Fruit fly (Drosophila melanogaster) whole organism, embryonic: ENCODE data around the gene Shc.

Experiments used
- Adf1 ChIP-seq: fragments of 200-800 bp; sonication (Bioruptor generic); IDR thresholded peaks from 2 replicates; pipeline ENCODE4 v1.3.6; 2022; ENCODE audit warnings: missing biosample characterization, missing genetic modification characterization
- Atf3 ChIP-seq: fragments of 200-800 bp; sonication (Bioruptor generic); optimal IDR thresholded peaks from 3 replicates; lab custom pipeline; 2016; ENCODE audit warnings: missing biosample characterization, missing genetic modification characterization
- CG10959 ChIP-seq: fragments of 200-800 bp; sonication (Bioruptor generic); IDR thresholded peaks from 2 replicates; pipeline ENCODE4 v1.3.6; 2022; ENCODE audit warnings: missing biosample characterization, missing genetic modification characterization
- CG11093 ChIP-seq: fragments of 200-800 bp; sonication (Bioruptor generic); IDR thresholded peaks from 3 replicates; pipeline ENCODE4 v1.3.6; 2022; ENCODE audit warnings: missing biosample characterization, missing genetic modification characterization
- CG11695 ChIP-seq: fragments of 200-800 bp; sonication (Bioruptor generic); IDR thresholded peaks from 3 replicates; pipeline ENCODE4 v1.3.6; 2022; ENCODE audit warnings: missing biosample characterization, missing genetic modification characterization
- CG12071 ChIP-seq: fragments of 200-800 bp; sonication (Bioruptor generic); optimal IDR thresholded peaks from 3 replicates; lab custom pipeline; 2018; ENCODE audit warnings: missing biosample characterization, mild to moderate bottlenecking, missing genetic modification characterization
- CG12104 ChIP-seq: fragments of 200-800 bp; sonication (Bioruptor generic); optimal IDR thresholded peaks from 3 replicates; lab custom pipeline; 2016; ENCODE audit warnings: missing biosample characterization, missing genetic modification characterization
- CG12236 ChIP-seq: fragments of 200-800 bp; sonication (Bioruptor generic); optimal IDR thresholded peaks from 2 replicates; lab custom pipeline; 2016; ENCODE audit warnings: missing biosample characterization, missing genetic modification characterization
- CG13424 ChIP-seq: fragments of 200-800 bp; sonication (Bioruptor generic); optimal IDR thresholded peaks from 2 replicates; lab custom pipeline; 2019; ENCODE audit warnings: missing biosample characterization, mild to moderate bottlenecking, missing genetic modification characterization, moderate library complexity
- CG14860 ChIP-seq: fragments of 200-800 bp; sonication (Bioruptor generic); IDR thresholded peaks from 3 replicates; pipeline ENCODE4 v1.3.6; 2022; ENCODE audit warnings: missing biosample characterization, missing genetic modification characterization; ENCODE audit not compliant: partially characterized antibody
- CG17186 ChIP-seq: fragments of 200-800 bp; sonication (Bioruptor generic); optimal IDR thresholded peaks from 3 replicates; lab custom pipeline; 2017; ENCODE audit warnings: missing biosample characterization, missing genetic modification reagents, missing genetic modification characterization
- CG17328 ChIP-seq: fragments of 200-800 bp; sonication (Bioruptor generic); IDR thresholded peaks from 2 replicates; pipeline ENCODE4 v1.3.6; 2022; ENCODE audit warnings: missing biosample characterization, missing genetic modification characterization
- CG18599 ChIP-seq: fragments of 200-800 bp; sonication (Bioruptor generic); optimal IDR thresholded peaks from 3 replicates; lab custom pipeline; 2017; ENCODE audit warnings: missing biosample characterization, missing genetic modification characterization, mild to moderate bottlenecking, moderate library complexity, missing genetic modification reagents
- CG4854 ChIP-seq: fragments of 200-800 bp; sonication (Bioruptor generic); optimal IDR thresholded peaks from 2 replicates; lab custom pipeline; 2016; ENCODE audit warnings: missing biosample characterization, missing genetic modification characterization, inconsistent platforms
- CG6654 ChIP-seq: fragments of 200-800 bp; sonication (Bioruptor generic); optimal IDR thresholded peaks from 2 replicates; lab custom pipeline; 2017; ENCODE audit warnings: missing biosample characterization, mild to moderate bottlenecking, missing genetic modification characterization
- CG7963 ChIP-seq: fragments of 200-800 bp; sonication (Bioruptor generic); IDR thresholded peaks from 3 replicates; pipeline ENCODE4 v1.3.6; 2022; ENCODE audit warnings: missing biosample characterization, missing genetic modification characterization; ENCODE audit not compliant: partially characterized antibody
- CG9727 ChIP-seq: fragments of 200-800 bp; sonication (Bioruptor generic); optimal IDR thresholded peaks from 3 replicates; lab custom pipeline; 2017; ENCODE audit warnings: missing biosample characterization, mild to moderate bottlenecking, missing genetic modification characterization
- Dek ChIP-seq: fragments of 200-800 bp; sonication (Bioruptor generic); optimal IDR thresholded peaks from 3 replicates; lab custom pipeline; 2019; ENCODE audit warnings: missing biosample characterization, mild to moderate bottlenecking, missing genetic modification characterization, moderate library complexity
- GATAe ChIP-seq: fragments of 200-800 bp; sonication (Bioruptor generic); conservative IDR thresholded peaks from 2 replicates; pipeline ENCODE4 v1.3.6; 2022; ENCODE audit warnings: missing biosample characterization, missing genetic modification characterization
- HLH3B ChIP-seq: fragments of 200-800 bp; sonication (Bioruptor generic); IDR thresholded peaks from 2 replicates; pipeline ENCODE4 v1.3.6; 2022; ENCODE audit warnings: missing biosample characterization, missing genetic modification characterization
- HmgZ ChIP-seq: fragments of 200-800 bp; sonication (Bioruptor generic); optimal IDR thresholded peaks from 2 replicates; lab custom pipeline; 2018; ENCODE audit warnings: missing biosample characterization, mild to moderate bottlenecking, missing genetic modification characterization
- Med ChIP-seq: fragments of 200-800 bp; sonication (Bioruptor generic); peaks from one replicate; lab custom pipeline; 2016; ENCODE audit warnings: missing biosample characterization, missing genetic modification characterization, mild to moderate bottlenecking, inconsistent platforms, moderate library complexity
- Opbp ChIP-seq: fragments of 200-800 bp; sonication (Bioruptor generic); IDR thresholded peaks from 3 replicates; pipeline ENCODE4 v1.3.6; 2022; ENCODE audit warnings: missing biosample characterization, missing genetic modification characterization; ENCODE audit not compliant: partially characterized antibody
- Side ChIP-seq: fragments of 200-800 bp; sonication (Bioruptor generic); optimal IDR thresholded peaks from 2 replicates; lab custom pipeline; 2016; ENCODE audit warnings: missing biosample characterization, missing genetic modification characterization
- Ssrp ChIP-seq: fragments of 200-800 bp; sonication (Bioruptor generic); optimal IDR thresholded peaks from 2 replicates; lab custom pipeline; 2018; ENCODE audit warnings: missing biosample characterization, mild to moderate bottlenecking, missing genetic modification characterization, moderate library complexity
- Tbp ChIP-seq: fragments of >200 bp; optimal IDR thresholded peaks from 2 replicates; lab custom pipeline; 2018; ENCODE audit warnings: missing biosample characterization, missing genetic modification characterization
- YL-1 ChIP-seq: fragments of 200-800 bp; sonication (Bioruptor generic); optimal IDR thresholded peaks from 3 replicates; lab custom pipeline; 2017; ENCODE audit warnings: missing biosample characterization, mild to moderate bottlenecking, missing genetic modification characterization
- bcd ChIP-seq: fragments of 200-800 bp; sonication (Bioruptor generic); optimal IDR thresholded peaks from 2 replicates; lab custom pipeline; 2017; ENCODE audit warnings: missing biosample characterization, mild to moderate bottlenecking, missing genetic modification characterization
- corto ChIP-seq: fragments of 200-800 bp; sonication (Bioruptor generic); optimal IDR thresholded peaks from 2 replicates; lab custom pipeline; 2016; ENCODE audit warnings: missing biosample characterization, mild to moderate bottlenecking, missing genetic modification characterization, moderate library complexity
- crol ChIP-seq: fragments of 200-800 bp; sonication (Bioruptor generic); IDR thresholded peaks from 2 replicates; pipeline ENCODE4 v1.3.6; 2022; ENCODE audit warnings: missing biosample characterization, missing genetic modification characterization
- crp ChIP-seq, 2 experiments: fragments of 200-800 bp; sonication (Bioruptor generic); optimal IDR thresholded peaks; 2 replicates in 1 of 2; 3 replicates in 1 of 2; lab custom pipeline; 2017; ENCODE audit warnings: missing biosample characterization in 2 of 2, missing genetic modification characterization in 2 of 2, mild to moderate bottlenecking in 1 of 2, moderate library complexity in 1 of 2
- cwo ChIP-seq: fragments of 200-800 bp; sonication (Bioruptor generic); optimal IDR thresholded peaks from 3 replicates; lab custom pipeline; 2017; ENCODE audit warnings: missing biosample characterization, missing genetic modification characterization, mild to moderate bottlenecking, moderate library complexity, missing genetic modification reagents
- danr ChIP-seq: fragments of 200-800 bp; sonication (Bioruptor generic); IDR thresholded peaks from 2 replicates; pipeline ENCODE4 v1.3.6; 2022; ENCODE audit warnings: missing biosample characterization, missing genetic modification characterization
- dmrt11E ChIP-seq: fragments of 200-800 bp; sonication (Bioruptor generic); optimal IDR thresholded peaks from 3 replicates; lab custom pipeline; 2018; ENCODE audit warnings: missing biosample characterization, mild to moderate bottlenecking, missing genetic modification characterization, moderate library complexity
- dmrt99B ChIP-seq: fragments of 200-800 bp; sonication (Bioruptor generic); optimal IDR thresholded peaks from 2 replicates; lab custom pipeline; 2018; ENCODE audit warnings: missing biosample characterization, mild to moderate bottlenecking, missing genetic modification characterization, moderate library complexity
- exex ChIP-seq: fragments of 200-800 bp; sonication (Bioruptor generic); optimal IDR thresholded peaks from 4 replicates; lab custom pipeline; 2018; ENCODE audit warnings: missing biosample characterization, mild to moderate bottlenecking, missing genetic modification characterization, moderate library complexity
- gcm ChIP-seq: fragments of 200-800 bp; sonication (Bioruptor generic); optimal IDR thresholded peaks from 2 replicates; lab custom pipeline; 2019; ENCODE audit warnings: missing biosample characterization, mild to moderate bottlenecking, missing genetic modification characterization, moderate library complexity
- gro ChIP-seq: fragments of 200-800 bp; sonication (Bioruptor generic); optimal IDR thresholded peaks from 2 replicates; lab custom pipeline; 2016; ENCODE audit warnings: missing biosample characterization, missing genetic modification characterization
- p53 ChIP-seq: fragments of 200-800 bp; sonication (Bioruptor generic); optimal IDR thresholded peaks from 2 replicates; lab custom pipeline; 2016; ENCODE audit warnings: missing biosample characterization, missing genetic modification characterization
- pb ChIP-seq: fragments of 200-800 bp; sonication (Bioruptor generic); optimal IDR thresholded peaks from 3 replicates; lab custom pipeline; 2016; ENCODE audit warnings: missing biosample characterization, missing genetic modification characterization
- pnt ChIP-seq: fragments of 200-800 bp; sonication (Bioruptor generic); optimal IDR thresholded peaks from 3 replicates; lab custom pipeline; 2016; ENCODE audit warnings: missing biosample characterization, missing genetic modification characterization
- sc ChIP-seq, 3 experiments: fragments of >200 bp in 2 of 3; fragments of 200-800 bp in 1 of 3; sonication (Bioruptor generic) in 1 of 3; optimal IDR thresholded peaks; 2 replicates in 2 of 3; 3 replicates in 1 of 3; lab custom pipeline; 2017; ENCODE audit warnings: mild to moderate bottlenecking in 1 of 3, missing biosample characterization in 1 of 3, missing genetic modification characterization in 1 of 3, missing genetic modification reagents in 1 of 3
- sd ChIP-seq: fragments of 200-800 bp; sonication (Bioruptor generic); optimal IDR thresholded peaks from 3 replicates; lab custom pipeline; 2018; ENCODE audit warnings: missing biosample characterization, mild to moderate bottlenecking, missing genetic modification characterization, moderate library complexity
- tap ChIP-seq: fragments of 200-800 bp; optimal IDR thresholded peaks from 3 replicates; lab custom pipeline; 2019; ENCODE audit warnings: missing biosample characterization, mild to moderate bottlenecking, missing genetic modification characterization, moderate library complexity
- ttk ChIP-seq: fragments of 200-800 bp; sonication (Bioruptor generic); IDR thresholded peaks from 2 replicates; pipeline ENCODE4 v2.1.2; 2022; ENCODE audit warnings: missing biosample characterization, missing genetic modification characterization
- unpg ChIP-seq: fragments of 200-800 bp; sonication (Bioruptor generic); optimal IDR thresholded peaks from 3 replicates; lab custom pipeline; 2018; ENCODE audit warnings: missing biosample characterization, mild to moderate bottlenecking, missing genetic modification characterization, moderate library complexity
- z ChIP-seq: fragments of 200-800 bp; sonication (Bioruptor generic); IDR thresholded peaks from 3 replicates; pipeline ENCODE4 v1.3.6; 2022; ENCODE audit warnings: missing biosample characterization, missing genetic modification characterization

Gene Shc

DNA sequence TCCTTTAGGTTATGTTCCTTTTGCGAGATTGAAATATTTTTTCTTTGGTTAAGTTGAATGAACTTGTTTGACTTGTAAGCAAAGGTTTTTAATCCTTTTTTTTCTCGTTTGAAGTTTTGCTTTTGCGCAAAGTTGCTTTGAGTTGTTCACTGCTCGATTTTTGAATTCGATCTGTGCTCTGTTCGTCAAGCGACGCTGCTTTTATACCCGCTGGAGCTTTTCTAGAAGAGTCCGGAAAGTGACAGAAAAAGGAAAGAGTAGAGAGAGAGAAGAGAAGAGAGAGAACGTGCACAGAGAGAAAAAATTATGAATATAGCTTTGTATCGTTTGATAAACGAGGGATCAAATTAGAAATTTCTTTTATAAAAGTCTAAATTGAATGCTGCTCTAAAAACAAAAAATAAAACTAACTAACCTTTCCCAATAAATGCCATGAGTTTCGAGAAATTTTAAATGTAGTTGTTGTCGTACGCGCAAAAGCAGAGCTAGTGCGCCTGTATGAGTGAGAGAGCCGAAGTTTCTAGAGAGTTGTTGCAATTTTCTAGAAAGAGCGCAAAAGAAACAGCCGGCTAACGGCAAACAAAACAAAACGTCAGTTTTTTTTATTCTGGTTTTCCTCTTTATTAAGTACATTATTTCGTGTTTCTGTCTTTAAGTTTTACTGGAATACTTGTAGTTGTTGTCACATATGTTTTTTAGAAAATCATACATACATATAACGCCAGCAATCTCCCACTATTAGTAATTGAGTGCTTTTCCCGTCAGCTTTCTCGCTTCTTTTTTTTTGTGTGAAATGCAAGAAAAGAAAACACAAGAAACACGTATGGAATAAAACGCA lies 49.4 kb upstream of the Shc start, which contains the start of gene Hsp26 (continued):
- peak; percentile 84 for TF ChIP-seq bcd (GFP tag; lab: Kevin White, UChicago)
- TF ChIP-seq HLH3B (GFP tag; lab: Robert Waterston, UW) = peak; percentile 89
- TF ChIP-seq CG10959 (GFP tag; lab: Robert Waterston, UW) = no peak; the same call in 1 of the 2 replicates
- peak; percentile 8 to 31 for TF ChIP-seq crp (GFP tag; optimal IDR thresholded peaks at IDR 0.05; lab: Kevin White, UChicago)
- peak; percentile 30 for TF ChIP-seq dmrt11E (tag; lab: Kevin White, UChicago)
- peak; percentile 63 for TF ChIP-seq p53 (GFP tag; lab: Kevin White, UChicago)
- TF ChIP-seq CG7963 (GFP tag; lab: Robert Waterston, UW) = no peak
- peak; percentile 87 for TF ChIP-seq gcm (GFP tag; lab: Kevin White, UChicago)
- peak; percentile 49 for TF ChIP-seq CG12071
- peak; percentile 90 for TF ChIP-seq Side (GFP tag; lab: Kevin White, UChicago)
- TF ChIP-seq gro = peak; percentile 80
- peak; percentile 54 for TF ChIP-seq pb (GFP tag; lab: Kevin White, UChicago)
- no peak for TF ChIP-seq sc (optimal IDR thresholded peaks at IDR 0.05; lab: Kevin White, UChicago)
- peak; percentile 72 for TF ChIP-seq sc (GFP tag; optimal IDR thresholded peaks at IDR 0.05; lab: Kevin White, UChicago)
- TF ChIP-seq CG13424 = peak; percentile 87
- TF ChIP-seq Adf1 (GFP tag; lab: Robert Waterston, UW) = peak; percentile 56
- TF ChIP-seq ttk (GFP tag; lab: Robert Waterston, UW) = peak; percentile 73
- TF ChIP-seq unpg = peak; percentile 91
- TF ChIP-seq CG14860 (GFP tag; lab: Robert Waterston, UW) = no peak
- TF ChIP-seq CG17186 (GFP tag; lab: Kevin White, UChicago) = no peak
- TF ChIP-seq CG12104 (GFP tag; lab: Kevin White, UChicago) = peak; percentile 45
- no peak for TF ChIP-seq exex (tag; lab: Kevin White, UChicago)
- peak; percentile 85 for TF ChIP-seq dmrt99B
- TF ChIP-seq CG11093 (GFP tag; lab: Robert Waterston, UW) = peak; percentile 64; the same call in 2 of the 3 replicates
- peak; percentile 85 for TF ChIP-seq pnt (GFP tag; lab: Kevin White, UChicago)
- TF ChIP-seq crol (GFP tag; lab: Robert Waterston, UW) = no peak
- no peak for TF ChIP-seq Opbp
- peak; percentile 69 for TF ChIP-seq CG12236
- TF ChIP-seq Dek (tag; lab: Kevin White, UChicago) = peak; percentile 70
- TF ChIP-seq cwo (GFP tag; lab: Kevin White, UChicago) = peak; percentile 75
- TF ChIP-seq CG17328 = peak; percentile 91
- TF ChIP-seq CG9727 = peak; percentile 74
- TF ChIP-seq tap (tag; lab: Kevin White, UChicago) = peak; percentile 71
- peak; percentile 59 for TF ChIP-seq sd (tag; lab: Kevin White, UChicago)
- TF ChIP-seq Tbp = no peak
- TF ChIP-seq CG4854 = peak; percentile 58
- TF ChIP-seq Med (GFP tag; lab: Kevin White, UChicago) = peak; percentile 98
- TF ChIP-seq Atf3 (GFP tag; lab: Kevin White, UChicago) = peak; percentile 80
- TF ChIP-seq CG18599 = peak; percentile 84
- no peak for TF ChIP-seq z (GFP tag; lab: Robert Waterston, UW)
- TF ChIP-seq CG11695 (GFP tag; lab: Robert Waterston, UW) = peak; percentile 90
- TF ChIP-seq YL-1 (GFP tag; lab: Kevin White, UChicago) = peak; percentile 67
- TF ChIP-seq HmgZ (tag; lab: Kevin White, UChicago) = peak; percentile 72
- TF ChIP-seq corto (GFP tag; lab: Kevin White, UChicago) = peak; percentile 79
- 0 out of 2 replicates have a peak, but pooled peaks have one; percentile 27 for TF ChIP-seq GATAe
- peak; percentile 70 for TF ChIP-seq Ssrp (tag; lab: Kevin White, UChicago)
- peak; percentile 21; the same call in 1 of the 2 replicates for TF ChIP-seq danr (GFP tag; lab: Robert Waterston, UW)
- peak; percentile 38 for TF ChIP-seq CG6654 (GFP tag; lab: Kevin White, UChicago)
